Worm (Caenorhabditis elegans) whole organism, early embryonic: ENCODE results near the gene cpg-2.

Experiments used
- F13C5.2 ChIP-seq: sonication (generic microtip); optimal IDR thresholded peaks from 2 replicates; lab custom pipeline; 2017; ENCODE audit warnings: mild to moderate bottlenecking, missing genetic modification characterization, inconsistent platforms, missing compliant biosample characterization
- aly-1 ChIP-seq: sonication (generic microtip); optimal IDR thresholded peaks from 2 replicates; lab custom pipeline; 2016; ENCODE audit warnings: missing genetic modification characterization, missing compliant biosample characterization
- ama-1 ChIP-seq: fragments of 150-350 bp; optimal IDR thresholded peaks from 2 replicates; lab custom pipeline; 2014
- ceh-13 ChIP-seq: fragments of 200-800 bp; sonication (Bioruptor generic); optimal IDR thresholded peaks from 2 replicates; lab custom pipeline; 2018; ENCODE audit warnings: mild to moderate bottlenecking, missing genetic modification characterization, missing compliant biosample characterization
- ceh-36 ChIP-seq: sonication (generic microtip); optimal IDR thresholded peaks from 2 replicates; lab custom pipeline; 2016; ENCODE audit warnings: missing genetic modification characterization, inconsistent platforms, missing compliant biosample characterization
- ets-7 ChIP-seq: sonication (generic microtip); optimal IDR thresholded peaks from 2 replicates; lab custom pipeline; 2016; ENCODE audit warnings: missing genotype, missing genetic modification characterization, missing compliant biosample characterization
- flt-1 ChIP-seq: fragments of 200-800 bp; sonication (Bioruptor generic); IDR thresholded peaks from 2 replicates; pipeline ENCODE4 v1.3.6; 2022; ENCODE audit warnings: missing genetic modification characterization, missing compliant biosample characterization
- hmbx-1 ChIP-seq: sonication (generic microtip); optimal IDR thresholded peaks from 2 replicates; lab custom pipeline; 2016; ENCODE audit warnings: mild to moderate bottlenecking, missing genetic modification characterization, missing compliant biosample characterization
- hmg-4 ChIP-seq: fragments of 200-800 bp; sonication (Bioruptor generic); optimal IDR thresholded peaks from 2 replicates; lab custom pipeline; 2018; ENCODE audit warnings: mild to moderate bottlenecking, missing genetic modification characterization, missing compliant biosample characterization
- hnd-1 ChIP-seq: sonication (generic microtip); optimal IDR thresholded peaks from 2 replicates; lab custom pipeline; 2016; ENCODE audit warnings: missing genetic modification characterization, missing compliant biosample characterization
- pes-1 ChIP-seq: fragments of 200-800 bp; sonication (Bioruptor generic); IDR thresholded peaks from 2 replicates; pipeline ENCODE4 v1.3.6; 2022; ENCODE audit warnings: missing genetic modification reagents, missing genetic modification characterization, missing compliant biosample characterization
- scrt-1 ChIP-seq: fragments of 200-800 bp; sonication (Bioruptor generic); IDR thresholded peaks from 2 replicates; pipeline ENCODE4 v1.3.6; 2022; ENCODE audit warnings: missing genetic modification characterization, missing compliant biosample characterization
- sea-1 ChIP-seq: fragments of 200-800 bp; sonication (Bioruptor generic); conservative IDR thresholded peaks from 2 replicates; pipeline ENCODE4 v1.3.6; 2022; ENCODE audit warnings: missing genetic modification characterization, missing compliant biosample characterization
- tbx-11 ChIP-seq: fragments of 200-800 bp; sonication (Bioruptor generic); IDR thresholded peaks from 2 replicates; pipeline ENCODE4 v1.3.6; 2022; ENCODE audit warnings: missing genetic modification characterization, missing compliant biosample characterization
- tbx-37 ChIP-seq: fragments of 200-800 bp; sonication (Bioruptor generic); conservative IDR thresholded peaks from 2 replicates; pipeline ENCODE4 v1.3.6; 2022; ENCODE audit warnings: missing genetic modification reagents, missing genetic modification characterization, missing compliant biosample characterization
- tra-4 ChIP-seq: sonication (generic microtip); optimal IDR thresholded peaks from 2 replicates; lab custom pipeline; 2017; ENCODE audit warnings: missing genetic modification characterization, missing compliant biosample characterization

The cpg-2 gene

ce11 chrIII:7062580-7062979, 41.2 kb downstream of the cpg-2 start, which contains the start of gene R01H2.1:
Gene R01H2.1, plus strand, starts transcription at chrIII:7062880.
- TF ChIP-seq tbx-37 (GFP tag; lab: Robert Waterston, UW) (no peak), ama-1 (lab: Kevin White, UChicago) (no peak), scrt-1 (GFP tag; lab: Robert Waterston, UW) (no peak), hmg-4 (GFP tag; lab: Kevin White, UChicago) (no peak), sea-1 (GFP tag; lab: Robert Waterston, UW) (no peak)

- no peak for TF ChIP-seq pes-1 (GFP tag; lab: Robert Waterston, UW)
- TF ChIP-seq hmbx-1, result no peak
- no peak for TF ChIP-seq ama-1 (lab: Kevin White, UChicago)
- no peak for TF ChIP-seq sea-1 (GFP tag; lab: Robert Waterston, UW)
Measured at ce11 chrIII:7060531-7061095, 43.2 kb downstream of the cpg-2 start, which contains the start of gene egg-2. Gene egg-2, minus strand, starts transcription at chrIII:7060583.

DNA sequence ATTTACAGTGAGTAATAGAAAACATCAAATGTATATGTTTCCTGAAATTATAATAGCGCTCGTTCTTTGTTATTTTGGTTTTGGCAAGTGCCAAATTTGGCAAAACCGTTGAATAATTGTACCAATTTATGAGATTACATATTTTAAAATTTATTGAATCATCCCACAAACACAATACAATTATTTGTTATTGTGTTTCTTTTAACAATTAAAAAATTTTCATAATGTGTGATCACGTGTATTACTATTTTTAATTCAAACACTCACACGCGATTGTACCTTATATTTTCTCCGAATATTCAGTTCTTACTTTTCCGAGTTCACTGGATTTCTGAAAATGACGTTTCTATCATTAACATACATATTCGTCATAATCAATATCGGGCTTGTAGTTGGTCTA, 47.5 kb downstream of the cpg-2 start, which contains the start of gene R01H2.2:
Gene R01H2.2 (plus strand): TSS at position 301 of the 400 bp plus-strand sequence.
- TF ChIP-seq hmbx-1, result no peak
- no peak for TF ChIP-seq ets-7
- TF ChIP-seq sea-1 (GFP tag; lab: Robert Waterston, UW), result no peak
- no peak for TF ChIP-seq F13C5.2
- TF ChIP-seq ceh-36, result no peak
- TF ChIP-seq tbx-11 (GFP tag; lab: Robert Waterston, UW), result no peak
- TF ChIP-seq pes-1 (GFP tag; lab: Robert Waterston, UW), result no peak
- TF ChIP-seq aly-1, result no peak
- no peak for TF ChIP-seq hmg-4 (GFP tag; lab: Kevin White, UChicago)
- TF ChIP-seq tbx-37 (GFP tag; lab: Robert Waterston, UW), result no peak
- no peak for TF ChIP-seq hnd-1 (tag; lab: Kevin White, UChicago)
- TF ChIP-seq tra-4 (tag; lab: Kevin White, UChicago), result no peak
- no peak for TF ChIP-seq ama-1 (lab: Kevin White, UChicago)
- TF ChIP-seq scrt-1 (GFP tag; lab: Robert Waterston, UW), result no peak
- no peak for TF ChIP-seq flt-1
- TF ChIP-seq ceh-13 (GFP tag; lab: Kevin White, UChicago), result no peak
